Comparison of ENCODE assay signal across 6 worm cellular contexts in the genomic region with DNA sequence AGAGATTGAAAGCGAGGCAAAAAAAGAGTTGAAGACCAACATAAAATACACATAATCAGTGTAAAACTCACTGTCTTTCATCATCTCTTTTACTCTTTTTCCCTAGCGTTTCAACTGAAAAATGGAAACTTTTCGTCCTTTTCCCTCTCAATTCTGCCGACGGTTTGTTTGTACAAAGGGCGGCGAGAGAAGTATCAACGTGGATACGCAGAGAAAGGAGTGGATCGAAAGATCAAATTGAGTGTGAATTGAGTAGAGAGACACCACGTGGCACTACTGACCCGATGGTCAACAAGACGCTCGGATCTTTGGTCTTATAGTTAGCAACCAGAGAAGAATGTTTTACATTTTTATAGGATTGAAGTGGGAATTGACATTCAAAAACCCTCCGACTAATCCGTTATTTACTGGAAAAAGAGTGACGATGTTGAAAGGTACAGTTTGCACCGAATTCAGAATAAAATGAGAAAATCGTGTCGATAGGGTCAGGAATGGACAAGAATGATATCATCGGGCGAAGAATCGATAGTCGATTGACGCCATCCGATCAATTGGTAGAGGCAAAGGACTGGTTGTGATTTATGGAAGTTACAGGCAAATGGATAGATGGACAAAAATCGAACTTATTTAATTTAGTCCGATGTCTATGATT.
TF ChIP-seq lines count a peak whose summit lies in the region.

No protein-coding gene starts in this region.

TF ChIP-seq in whole organism, L1 larva, 84 proteins besides CTCF, POLR2A, EP300 and RAD21 (continued from another document and continues in another):
- TF ChIP-seq mef-2 (tag; optimal IDR thresholded peaks at IDR 0.05; lab: Kevin White, UChicago) (no peak), ztf-4 (tag; optimal IDR thresholded peaks at IDR 0.05; lab: Kevin White, UChicago) (peak; percentile 45), elt-2 (tag; optimal IDR thresholded peaks at IDR 0.05; lab: Kevin White, UChicago) (peak; percentile 60), hpl-2 (GFP tag; optimal IDR thresholded peaks at IDR 0.05; lab: Kevin White, UChicago) (peak; percentile 58), nhr-84 (tag; optimal IDR thresholded peaks at IDR 0.05; lab: Kevin White, UChicago) (no peak), dsc-1 (tag; optimal IDR thresholded peaks at IDR 0.05; lab: Kevin White, UChicago) (no peak), nhr-90 (tag; optimal IDR thresholded peaks at IDR 0.05; lab: Kevin White, UChicago; ENCODE audit: poor library complexity) (peak; percentile 70), dpl-1 (GFP tag; optimal IDR thresholded peaks at IDR 0.05; lab: Kevin White, UChicago) (peak in 2 of 3 experiments; percentile 14 to 39), C16A3.4 (tag; optimal IDR thresholded peaks at IDR 0.05; lab: Kevin White, UChicago) (peak; percentile 40), efl-1 (optimal IDR thresholded peaks at IDR 0.05; lab: Kevin White, UChicago) (peak; percentile 7 to 40), efl-1 (GFP tag; optimal IDR thresholded peaks at IDR 0.05 in 1 of 2; lab: Kevin White, UChicago) (peak; percentile 6 to 87), lin-13 (GFP tag; optimal IDR thresholded peaks at IDR 0.05; lab: Kevin White, UChicago) (peak; percentile 11), jun-1 (tag; optimal IDR thresholded peaks at IDR 0.05; lab: Kevin White, UChicago) (peak; percentile 10), blmp-1 (tag; optimal IDR thresholded peaks at IDR 0.05; lab: Kevin White, UChicago) (peak; percentile 84), mdl-1 (tag; optimal IDR thresholded peaks at IDR 0.05; lab: Kevin White, UChicago) (peak; percentile 46 to 96), vab-15 (tag; optimal IDR thresholded peaks at IDR 0.05; lab: Kevin White, UChicago) (no peak), tlp-1 (tag; optimal IDR thresholded peaks at IDR 0.05; lab: Kevin White, UChicago) (no peak), skn-1 (tag; optimal IDR thresholded peaks at IDR 0.05; lab: Kevin White, UChicago) (peak; percentile 61), fkh-8 (tag; optimal IDR thresholded peaks at IDR 0.05; lab: Kevin White, UChicago) (no peak), fkh-4 (tag; optimal IDR thresholded peaks at IDR 0.05; lab: Kevin White, UChicago; ENCODE audit: borderline replicate concordance) (no peak)

TF ChIP-seq in whole organism, L2 larva, 48 proteins besides CTCF, POLR2A, EP300 and RAD21 (continued from another document and continues in another):
- TF ChIP-seq unc-55 (GFP tag; optimal IDR thresholded peaks at IDR 0.05; lab: Kevin White, UChicago) = no peak
- no peak for TF ChIP-seq nhr-11 (tag; optimal IDR thresholded peaks at IDR 0.05; lab: Kevin White, UChicago)
- TF ChIP-seq skn-1 (tag; optimal IDR thresholded peaks at IDR 0.05; lab: Kevin White, UChicago) = no peak
- TF ChIP-seq sma-3 (GFP tag; optimal IDR thresholded peaks at IDR 0.05; lab: Kevin White, UChicago) = peak; percentile 52
- TF ChIP-seq Y55F3AM.14 (GFP tag; optimal IDR thresholded peaks at IDR 0.05; lab: Kevin White, UChicago) = no peak
- no peak for TF ChIP-seq zag-1 (tag; optimal IDR thresholded peaks at IDR 0.05; lab: Kevin White, UChicago)
- TF ChIP-seq C34F6.9 (tag; optimal IDR thresholded peaks at IDR 0.05; lab: Kevin White, UChicago) = peak; percentile 4
- TF ChIP-seq gmeb-1 (tag; optimal IDR thresholded peaks at IDR 0.05; lab: Kevin White, UChicago) = peak; percentile 45
- peak; percentile 50 to 75 for TF ChIP-seq mdl-1 (tag; optimal IDR thresholded peaks at IDR 0.05; lab: Kevin White, UChicago)
- no peak for TF ChIP-seq nhr-77 (tag; optimal IDR thresholded peaks at IDR 0.05; lab: Kevin White, UChicago)
- peak; percentile 45 for TF ChIP-seq ztf-4 (tag; optimal IDR thresholded peaks at IDR 0.05; lab: Kevin White, UChicago)
- TF ChIP-seq elt-3 (tag; optimal IDR thresholded peaks at IDR 0.05; lab: Kevin White, UChicago) = no peak
- TF ChIP-seq sem-4 (tag; optimal IDR thresholded peaks at IDR 0.05; lab: Kevin White, UChicago) = peak; percentile 24
- TF ChIP-seq lin-11 (tag; optimal IDR thresholded peaks at IDR 0.05; lab: Kevin White, UChicago) = no peak
- TF ChIP-seq peb-1 (tag; optimal IDR thresholded peaks at IDR 0.05; lab: Kevin White, UChicago) = no peak
- no peak for TF ChIP-seq nhr-10 (tag; optimal IDR thresholded peaks at IDR 0.05; lab: Kevin White, UChicago)
- peak; percentile 24 for TF ChIP-seq lin-13 (GFP tag; optimal IDR thresholded peaks at IDR 0.05; lab: Kevin White, UChicago)
- no peak for TF ChIP-seq ama-1 (optimal IDR thresholded peaks at IDR 0.05; lab: Kevin White, UChicago)
- TF ChIP-seq mab-5 (tag; optimal IDR thresholded peaks at IDR 0.05; lab: Kevin White, UChicago) = no peak
- no peak for TF ChIP-seq alr-1 (tag; optimal IDR thresholded peaks at IDR 0.05; lab: Kevin White, UChicago)
- peak; percentile 92 for TF ChIP-seq F13H6.1 (tag; optimal IDR thresholded peaks at IDR 0.05; lab: Kevin White, UChicago)
- no peak for TF ChIP-seq R02D3.7 (tag; optimal IDR thresholded peaks at IDR 0.05; lab: Kevin White, UChicago)

TF ChIP-seq in whole organism, L3 larva, 47 proteins besides CTCF, POLR2A, EP300 and RAD21 (continued from another document):
- TF ChIP-seq mdl-1 (tag; optimal IDR thresholded peaks at IDR 0.05; lab: Kevin White, UChicago) (peak; percentile 56), nhr-76 (tag; optimal IDR thresholded peaks at IDR 0.05; lab: Kevin White, UChicago) (no peak)

TF ChIP-seq in whole organism, L4 larva, 104 proteins besides CTCF, POLR2A, EP300 and RAD21 (continued from another document):
- TF ChIP-seq pha-4 (GFP tag; IDR thresholded peaks at IDR 0.05; lab: Robert Waterston, UW) = peak; percentile 57; the same call in 1 of the 2 replicates
- TF ChIP-seq pha-4 (tag; optimal IDR thresholded peaks at IDR 0.05; lab: Kevin White, UChicago) = peak; percentile 91
- TF ChIP-seq hif-1 (tag; optimal IDR thresholded peaks at IDR 0.05; lab: Kevin White, UChicago) = peak in 1 of 2 experiments; percentile 37
- peak; percentile 12 for TF ChIP-seq F10B5.3 (tag; optimal IDR thresholded peaks at IDR 0.05; lab: Kevin White, UChicago)
- no peak for TF ChIP-seq spr-1 (tag; optimal IDR thresholded peaks at IDR 0.05; lab: Kevin White, UChicago)
- TF ChIP-seq F37D6.2 (tag; optimal IDR thresholded peaks at IDR 0.05; lab: Kevin White, UChicago) = no peak
- TF ChIP-seq aha-1 (tag; lab: Kevin White, UChicago) = peak; percentile 93
- TF ChIP-seq pqm-1 (tag; optimal IDR thresholded peaks at IDR 0.05; lab: Kevin White, UChicago) = peak; percentile 79
- TF ChIP-seq tra-1 (GFP tag; IDR thresholded peaks at IDR 0.05; lab: Robert Waterston, UW) = no peak
- peak; percentile 24 for TF ChIP-seq nhr-11 (tag; optimal IDR thresholded peaks at IDR 0.05; lab: Kevin White, UChicago)
- TF ChIP-seq hlh-11 (tag; optimal IDR thresholded peaks at IDR 0.05; lab: Kevin White, UChicago) = peak; percentile 84
- peak; percentile 82 for TF ChIP-seq nhr-48 (tag; optimal IDR thresholded peaks at IDR 0.05; lab: Kevin White, UChicago)
- peak; percentile 45 for TF ChIP-seq duxl-1 (tag; optimal IDR thresholded peaks at IDR 0.05; lab: Kevin White, UChicago; ENCODE audit: poor library complexity)
- TF ChIP-seq dve-1 (tag; optimal IDR thresholded peaks at IDR 0.05; lab: Kevin White, UChicago; ENCODE audit: insufficient read depth) = peak; percentile 94
- peak; percentile 71 for TF ChIP-seq mep-1 (tag; optimal IDR thresholded peaks at IDR 0.05; lab: Kevin White, UChicago)
- TF ChIP-seq hmg-1.1 (GFP tag; IDR thresholded peaks at IDR 0.05; lab: Robert Waterston, UW) = 0 out of 2 replicates have a peak, but pooled peaks have one; percentile 29
- TF ChIP-seq dmd-6 (GFP tag; IDR thresholded peaks at IDR 0.05; lab: Robert Waterston, UW) = peak; percentile 86
- peak; percentile 30 for TF ChIP-seq nhr-10 (tag; optimal IDR thresholded peaks at IDR 0.05; lab: Kevin White, UChicago)
- peak; percentile 78 for TF ChIP-seq nhr-28 (tag; optimal IDR thresholded peaks at IDR 0.05; lab: Kevin White, UChicago)
- peak; percentile 86 for TF ChIP-seq nhr-77 (tag; optimal IDR thresholded peaks at IDR 0.05; lab: Kevin White, UChicago)
- peak in 1 of 2 experiments; percentile 95 for TF ChIP-seq unc-62 (GFP tag; optimal IDR thresholded peaks at IDR 0.05 in 1 of 2; lab: Kevin White, UChicago)
- no peak for TF ChIP-seq unc-62 (tag; optimal IDR thresholded peaks at IDR 0.05; lab: Kevin White, UChicago)
- no peak for TF ChIP-seq T26A8.4 (GFP tag; IDR thresholded peaks at IDR 0.05; lab: Robert Waterston, UW)
- TF ChIP-seq mes-2 (tag; optimal IDR thresholded peaks at IDR 0.05; lab: Kevin White, UChicago; ENCODE audit: poor library complexity, severe bottlenecking) = peak; percentile 5
- TF ChIP-seq lsy-2 (tag; optimal IDR thresholded peaks at IDR 0.05; lab: Kevin White, UChicago) = peak in 1 of 2 experiments; percentile 68
- TF ChIP-seq rbr-2 (tag; optimal IDR thresholded peaks at IDR 0.05; lab: Kevin White, UChicago) = peak; percentile 13
- peak; percentile 86 for TF ChIP-seq mxl-3 (GFP tag; optimal IDR thresholded peaks at IDR 0.05; lab: Kevin White, UChicago)
TF ChIP-seq in whole organism, L4 larva: peak in this region for 26.

TF ChIP-seq in whole organism, late embryonic, 69 proteins besides CTCF, POLR2A, EP300 and RAD21 (continued from another document):
- TF ChIP-seq hlh-13 (GFP tag; optimal IDR thresholded peaks at IDR 0.05; lab: Kevin White, UChicago) (no peak), K02D7.2 (tag; optimal IDR thresholded peaks at IDR 0.05; lab: Kevin White, UChicago) (no peak), hlh-30 (tag; optimal IDR thresholded peaks at IDR 0.05; lab: Kevin White, UChicago; ENCODE audit: insufficient read depth) (peak; percentile 48), tbx-7 (tag; optimal IDR thresholded peaks at IDR 0.05; lab: Kevin White, UChicago) (no peak), elt-2 (tag; optimal IDR thresholded peaks at IDR 0.05; lab: Kevin White, UChicago) (no peak), F13H6.1 (tag; optimal IDR thresholded peaks at IDR 0.05; lab: Kevin White, UChicago) (peak; percentile 30), hlh-6 (tag; optimal IDR thresholded peaks at IDR 0.05; lab: Kevin White, UChicago) (no peak), odd-2 (tag; optimal IDR thresholded peaks at IDR 0.05; lab: Kevin White, UChicago) (no peak), lin-11 (tag; optimal IDR thresholded peaks at IDR 0.05; lab: Kevin White, UChicago) (no peak), ceh-45 (GFP tag; IDR thresholded peaks at IDR 0.05; lab: Robert Waterston, UW) (no peak), zip-5 (tag; optimal IDR thresholded peaks at IDR 0.05; lab: Kevin White, UChicago) (no peak), pqm-1 (tag; optimal IDR thresholded peaks at IDR 0.05; lab: Kevin White, UChicago) (peak; percentile 10), unc-55 (GFP tag; optimal IDR thresholded peaks at IDR 0.05; lab: Kevin White, UChicago) (no peak), che-1 (tag; optimal IDR thresholded peaks at IDR 0.05; lab: Kevin White, UChicago) (no peak), nfya-1 (tag; optimal IDR thresholded peaks at IDR 0.05; lab: Kevin White, UChicago) (no peak), fax-1 (tag; optimal IDR thresholded peaks at IDR 0.05; lab: Kevin White, UChicago) (no peak), pros-1 (tag; optimal IDR thresholded peaks at IDR 0.05; lab: Kevin White, UChicago) (no peak)
TF ChIP-seq in whole organism, late embryonic: peak in this region for 5.

TF ChIP-seq in whole organism, young adult, 124 proteins besides CTCF, POLR2A, EP300 and RAD21 (continued from another document and continues in another):
- no peak; the same call in 1 of the 2 replicates for TF ChIP-seq dox-1 (GFP tag; IDR thresholded peaks at IDR 0.05; lab: Robert Waterston, UW)
- TF ChIP-seq let-607 (tag; optimal IDR thresholded peaks at IDR 0.05; lab: Kevin White, UChicago) = peak in 1 of 2 experiments; percentile 46
- TF ChIP-seq chd-7 (tag; optimal IDR thresholded peaks at IDR 0.05; lab: Kevin White, UChicago) = no peak
- TF ChIP-seq F37B4.10 (GFP tag; IDR thresholded peaks at IDR 0.05; lab: Robert Waterston, UW) = no peak
- no peak for TF ChIP-seq lsl-1 (GFP tag; optimal IDR thresholded peaks at IDR 0.05; lab: Kevin White, UChicago)
- no peak for TF ChIP-seq hrde-1 (tag; optimal IDR thresholded peaks at IDR 0.05; lab: Kevin White, UChicago; ENCODE audit: borderline replicate concordance)
- no peak for TF ChIP-seq ztf-22 (GFP tag; optimal IDR thresholded peaks at IDR 0.05; lab: Kevin White, UChicago)
- peak in 1 of 3 experiments; percentile 10 for TF ChIP-seq lin-35 (GFP tag; optimal IDR thresholded peaks at IDR 0.05; lab: Kevin White, UChicago)
- no peak for TF ChIP-seq fkh-3 (tag; optimal IDR thresholded peaks at IDR 0.05; lab: Kevin White, UChicago)
- no peak for TF ChIP-seq hlh-12 (tag; optimal IDR thresholded peaks at IDR 0.05; lab: Kevin White, UChicago)
- TF ChIP-seq madf-6 (GFP tag; IDR thresholded peaks at IDR 0.05; lab: Robert Waterston, UW) = no peak
- no peak for TF ChIP-seq dpl-1 (GFP tag; optimal IDR thresholded peaks at IDR 0.05; lab: Kevin White, UChicago)
- no peak for TF ChIP-seq snpc-1.1 (tag; optimal IDR thresholded peaks at IDR 0.05; lab: Kevin White, UChicago; ENCODE audit: insufficient read depth)
- TF ChIP-seq nfya-2 (GFP tag; IDR thresholded peaks at IDR 0.05; lab: Robert Waterston, UW) = no peak
- TF ChIP-seq attf-5 (GFP tag; optimal IDR thresholded peaks at IDR 0.05; lab: Kevin White, UChicago) = peak; percentile 35
- TF ChIP-seq aptf-2 (GFP tag; conservative IDR thresholded peaks at IDR 0.05; lab: Robert Waterston, UW) = no peak
- no peak for TF ChIP-seq ccch-3 (GFP tag; optimal IDR thresholded peaks at IDR 0.05; lab: Kevin White, UChicago)
- no peak for TF ChIP-seq madf-8 (GFP tag; conservative IDR thresholded peaks at IDR 0.05; lab: Robert Waterston, UW)
- TF ChIP-seq ceh-100 (GFP tag; IDR thresholded peaks at IDR 0.05; lab: Robert Waterston, UW) = no peak
- TF ChIP-seq Y56A3A.18 (GFP tag; IDR thresholded peaks at IDR 0.05; lab: Robert Waterston, UW) = no peak
- no peak for TF ChIP-seq Y53G8AR.9 (GFP tag; conservative IDR thresholded peaks at IDR 0.05; lab: Robert Waterston, UW)
- peak; percentile 24; the same call in 1 of the 2 replicates for TF ChIP-seq hmg-1.2 (GFP tag; IDR thresholded peaks at IDR 0.05; lab: Robert Waterston, UW)
- TF ChIP-seq Y67H2A.10 (GFP tag; conservative IDR thresholded peaks at IDR 0.05; lab: Robert Waterston, UW) = no peak
- no peak for TF ChIP-seq ztf-3 (GFP tag; optimal IDR thresholded peaks at IDR 0.05; lab: Kevin White, UChicago)
- TF ChIP-seq xnd-1 (tag; optimal IDR thresholded peaks at IDR 0.05; lab: Kevin White, UChicago) = no peak
- no peak for TF ChIP-seq nfya-1 (tag; optimal IDR thresholded peaks at IDR 0.05; lab: Kevin White, UChicago; ENCODE audit: borderline replicate concordance, insufficient read depth)
- no peak for TF ChIP-seq ceh-40 (GFP tag; IDR thresholded peaks at IDR 0.05; lab: Robert Waterston, UW)
- no peak for TF ChIP-seq F22D6.2 (tag; optimal IDR thresholded peaks at IDR 0.05; lab: Kevin White, UChicago)
- TF ChIP-seq nhr-80 (tag; optimal IDR thresholded peaks at IDR 0.05; lab: Kevin White, UChicago) = peak; percentile 88
- TF ChIP-seq ets-4 (GFP tag; optimal IDR thresholded peaks at IDR 0.05; lab: Kevin White, UChicago) = no peak
- no peak for TF ChIP-seq cebp-1 (GFP tag; IDR thresholded peaks at IDR 0.05; lab: Robert Waterston, UW)
- TF ChIP-seq cebp-1 (tag; optimal IDR thresholded peaks at IDR 0.05; lab: Kevin White, UChicago) = peak; percentile 74
- TF ChIP-seq ztf-28 (GFP tag; IDR thresholded peaks at IDR 0.05; lab: Robert Waterston, UW) = no peak
- TF ChIP-seq lin-54 (GFP tag; optimal IDR thresholded peaks at IDR 0.05; lab: Kevin White, UChicago) = peak; percentile 10
- TF ChIP-seq ZK185.1 (tag; optimal IDR thresholded peaks at IDR 0.05; lab: Kevin White, UChicago; ENCODE audit: poor library complexity, severe bottlenecking) = peak; percentile 26
- TF ChIP-seq tbp1 (GFP tag; optimal IDR thresholded peaks at IDR 0.05; lab: Kevin White, UChicago) = peak; percentile 23
- TF ChIP-seq lin-26 (GFP tag; IDR thresholded peaks at IDR 0.05; lab: Robert Waterston, UW) = no peak
- no peak for TF ChIP-seq lsy-27 (tag; optimal IDR thresholded peaks at IDR 0.05; lab: Kevin White, UChicago; ENCODE audit: borderline replicate concordance, insufficient read depth)
- TF ChIP-seq egrh-3 (GFP tag; IDR thresholded peaks at IDR 0.05; lab: Robert Waterston, UW) = no peak
- TF ChIP-seq ekl-4 (GFP tag; IDR thresholded peaks at IDR 0.05; lab: Robert Waterston, UW) = no peak
- no peak for TF ChIP-seq dpff-1 (tag; optimal IDR thresholded peaks at IDR 0.05; lab: Kevin White, UChicago)
- no peak for TF ChIP-seq rpc-1 (optimal IDR thresholded peaks at IDR 0.05; lab: Kevin White, UChicago)
- TF ChIP-seq rpc-1 (tag; optimal IDR thresholded peaks at IDR 0.05; lab: Kevin White, UChicago) = no peak
- no peak for TF ChIP-seq ztf-18 (tag; optimal IDR thresholded peaks at IDR 0.05; lab: Kevin White, UChicago)
- no peak for TF ChIP-seq unc-62 (GFP tag; optimal IDR thresholded peaks at IDR 0.05; lab: Kevin White, UChicago)
- no peak for TF ChIP-seq bed-2 (GFP tag; IDR thresholded peaks at IDR 0.05; lab: Robert Waterston, UW)
